Worm (Caenorhabditis elegans) whole organism, mixed stage, embryonic: Measurements from ENCODE around the gene chs-2.

Experiments used
- ceh-39 ChIP-seq: fragments of 150-350 bp; optimal IDR thresholded peaks from 2 replicates; lab custom pipeline; 2014; ENCODE audit warnings: missing biosample characterization, missing genetic modification characterization
- lin-13 ChIP-seq: fragments of 150-350 bp; optimal IDR thresholded peaks from 2 replicates; lab custom pipeline; 2014; ENCODE audit warnings: missing biosample characterization, missing genetic modification characterization
- nhr-28 ChIP-seq: fragments of 150-350 bp; optimal IDR thresholded peaks from 2 replicates; lab custom pipeline; 2014; ENCODE audit warnings: missing biosample characterization, missing genetic modification characterization
- snpc-4 ChIP-seq: fragments of 150-350 bp; optimal IDR thresholded peaks from 2 replicates; lab custom pipeline; 2014; ENCODE audit warnings: missing biosample characterization, missing genetic modification characterization
- sptf-1 ChIP-seq: sonication (generic microtip); optimal IDR thresholded peaks from 2 replicates; lab custom pipeline; 2017; ENCODE audit warnings: mild to moderate bottlenecking, missing genetic modification characterization, moderate library complexity, missing compliant biosample characterization
- unc-120 ChIP-seq: sonication (generic microtip); optimal IDR thresholded peaks from 2 replicates; lab custom pipeline; 2017; ENCODE audit warnings: missing genetic modification characterization, missing compliant biosample characterization; ENCODE audit not compliant: poor library complexity, severe bottlenecking
- ztf-11 ChIP-seq: fragments of 150-350 bp; optimal IDR thresholded peaks from 2 replicates; lab custom pipeline; 2014; ENCODE audit warnings: missing biosample characterization, missing genetic modification characterization

ce11 chrII:162182-162581, 34.6 kb upstream of the chs-2 start, which contains the start of gene etr-1:
- TF ChIP-seq lin-13 (tag; lab: Kevin White, UChicago) (no peak), ztf-11 (no peak), unc-120 (tag; lab: Kevin White, UChicago) (no peak), sptf-1 (tag; lab: Kevin White, UChicago) (no peak), snpc-4 (tag; lab: Kevin White, UChicago) (no peak), nhr-28 (tag; lab: Kevin White, UChicago) (no peak), ceh-39 (tag; lab: Kevin White, UChicago) (no peak)
